Worm (Caenorhabditis elegans): ENCODE measurements around the gene D2007.1.

DNA sequence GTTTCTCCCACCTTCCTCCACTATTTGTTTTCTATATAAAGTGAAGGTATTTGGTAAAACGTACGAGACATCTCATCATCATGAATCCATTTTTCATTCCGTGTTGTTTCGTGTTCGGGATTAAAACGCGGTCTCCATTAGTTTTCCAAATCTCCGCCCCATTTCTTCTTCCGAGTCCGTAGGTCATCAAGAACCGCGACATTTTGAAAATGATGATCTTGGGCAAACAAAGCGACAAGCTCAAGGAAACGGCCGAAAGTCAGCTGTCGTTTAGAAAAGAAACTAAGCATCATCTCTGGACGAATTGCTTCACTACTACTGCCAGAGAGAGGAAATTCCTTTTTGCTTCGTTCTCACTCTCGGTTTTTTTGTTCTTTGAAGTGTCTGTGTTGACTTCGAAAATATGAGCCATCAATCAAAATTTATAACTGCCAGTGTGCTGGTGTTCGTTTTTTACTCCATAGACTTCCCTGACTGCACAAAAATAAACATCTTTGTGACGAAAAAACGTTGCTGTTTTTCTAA lies 17.4 kb downstream of the D2007.1 start:
- no peak for TF ChIP-seq ceh-19 (GFP tag; optimal IDR thresholded peaks at IDR 0.05)
- no peak for TF ChIP-seq fkh-10 (GFP tag; optimal IDR thresholded peaks at IDR 0.05)
- no peak for TF ChIP-seq tbx-7 (tag; optimal IDR thresholded peaks at IDR 0.05)
- no peak for TF ChIP-seq sox-2 (GFP tag; IDR thresholded peaks at IDR 0.05)
- TF ChIP-seq ceh-2 (tag; optimal IDR thresholded peaks at IDR 0.05): no peak
- TF ChIP-seq elt-2 (tag; optimal IDR thresholded peaks at IDR 0.05): no peak

All from whole organism, late embryonic.